Worm (Caenorhabditis elegans): ENCODE results near the gene F28H7.8.

F28H7.8 gene

ce11 chrV:10764066-10764465, 5.3 kb downstream of the F28H7.8 start, which contains the start of gene ocr-1:
TSS of gene ocr-1 (plus strand) at chrV:10764366.
- TF ChIP-seq tra-4 (tag; optimal IDR thresholded peaks at IDR 0.05) (no peak), B0310.2 (tag; optimal IDR thresholded peaks at IDR 0.05) (no peak), ets-7 (tag; optimal IDR thresholded peaks at IDR 0.05) (no peak), F13C5.2 (tag; optimal IDR thresholded peaks at IDR 0.05) (no peak), ceh-13 (GFP tag; optimal IDR thresholded peaks at IDR 0.05) (no peak), sea-1 (GFP tag; conservative IDR thresholded peaks at IDR 0.05) (no peak), ceh-36 (tag; optimal IDR thresholded peaks at IDR 0.05) (no peak), aly-1 (tag; optimal IDR thresholded peaks at IDR 0.05) (no peak), hnd-1 (tag; optimal IDR thresholded peaks at IDR 0.05) (no peak), tbx-11 (GFP tag; IDR thresholded peaks at IDR 0.05) (no peak), tbx-37 (GFP tag; conservative IDR thresholded peaks at IDR 0.05) (no peak), ama-1 (optimal IDR thresholded peaks at IDR 0.05) (no peak), pes-1 (GFP tag; IDR thresholded peaks at IDR 0.05) (no peak), flt-1 (GFP tag; IDR thresholded peaks at IDR 0.05) (no peak), hmbx-1 (tag; optimal IDR thresholded peaks at IDR 0.05) (no peak), hmg-4 (GFP tag; optimal IDR thresholded peaks at IDR 0.05) (no peak), scrt-1 (GFP tag; IDR thresholded peaks at IDR 0.05) (no peak)

ce11 chrV:10768892-10769291, 10.1 kb downstream of the F28H7.8 start:
- TF ChIP-seq hmbx-1 (tag; optimal IDR thresholded peaks at IDR 0.05): no peak
- TF ChIP-seq ama-1 (optimal IDR thresholded peaks at IDR 0.05): no peak
- TF ChIP-seq tbx-37 (GFP tag; conservative IDR thresholded peaks at IDR 0.05): no peak
- TF ChIP-seq pes-1 (GFP tag; IDR thresholded peaks at IDR 0.05): no peak
- no peak for TF ChIP-seq sea-1 (GFP tag; conservative IDR thresholded peaks at IDR 0.05)

- no peak for TF ChIP-seq tbx-37 (GFP tag; conservative IDR thresholded peaks at IDR 0.05)
- no peak for TF ChIP-seq flt-1 (GFP tag; IDR thresholded peaks at IDR 0.05)
These were observed 11.3 kb downstream of the F28H7.8 start, which contains the start of the genes D1054.1 and pas-2 for ce11 chrV:10770026-10770425. TSS of gene D1054.1 (minus strand) at chrV:10770217. TSS of gene pas-2 (plus strand) at chrV:10770368.

ce11 chrV:10771390-10771789, 12.6 kb downstream of the F28H7.8 start, which contains the start of gene D1054.3:
TSS of gene D1054.3 (plus strand) at chrV:10771451.
- TF ChIP-seq ama-1 (optimal IDR thresholded peaks at IDR 0.05) (no peak), hmbx-1 (tag; optimal IDR thresholded peaks at IDR 0.05) (no peak), F13C5.2 (tag; optimal IDR thresholded peaks at IDR 0.05) (no peak), flt-1 (GFP tag; IDR thresholded peaks at IDR 0.05) (no peak), B0310.2 (tag; optimal IDR thresholded peaks at IDR 0.05) (no peak), scrt-1 (GFP tag; IDR thresholded peaks at IDR 0.05) (no peak), ceh-13 (GFP tag; optimal IDR thresholded peaks at IDR 0.05) (no peak), hnd-1 (tag; optimal IDR thresholded peaks at IDR 0.05) (no peak), hmg-4 (GFP tag; optimal IDR thresholded peaks at IDR 0.05) (no peak), ceh-36 (tag; optimal IDR thresholded peaks at IDR 0.05) (no peak), tbx-11 (GFP tag; IDR thresholded peaks at IDR 0.05) (no peak), tbx-37 (GFP tag; conservative IDR thresholded peaks at IDR 0.05) (no peak), tra-4 (tag; optimal IDR thresholded peaks at IDR 0.05) (no peak), pes-1 (GFP tag; IDR thresholded peaks at IDR 0.05) (no peak)

ce11 chrV:10773216-10773615, 14.5 kb downstream of the F28H7.8 start:
- no peak for TF ChIP-seq flt-1 (GFP tag; IDR thresholded peaks at IDR 0.05)
- TF ChIP-seq ceh-13 (GFP tag; optimal IDR thresholded peaks at IDR 0.05): no peak
- TF ChIP-seq hmbx-1 (tag; optimal IDR thresholded peaks at IDR 0.05): no peak
- TF ChIP-seq sea-1 (GFP tag; conservative IDR thresholded peaks at IDR 0.05): no peak
- no peak for TF ChIP-seq B0310.2 (tag; optimal IDR thresholded peaks at IDR 0.05)
- no peak for TF ChIP-seq pes-1 (GFP tag; IDR thresholded peaks at IDR 0.05)
- TF ChIP-seq tbx-11 (GFP tag; IDR thresholded peaks at IDR 0.05): no peak

ce11 chrV:10776528-10777055, 17.8 kb downstream of the F28H7.8 start, which contains the start of gene D1054.5:
TSS of gene D1054.5 (minus strand) at chrV:10776578.
- TF ChIP-seq pes-1 (GFP tag; IDR thresholded peaks at IDR 0.05) (no peak), tbx-11 (GFP tag; IDR thresholded peaks at IDR 0.05) (no peak), B0310.2 (tag; optimal IDR thresholded peaks at IDR 0.05) (no peak), hnd-1 (tag; optimal IDR thresholded peaks at IDR 0.05) (no peak), sea-1 (GFP tag; conservative IDR thresholded peaks at IDR 0.05) (no peak), hmg-4 (GFP tag; optimal IDR thresholded peaks at IDR 0.05) (no peak), tbx-37 (GFP tag; conservative IDR thresholded peaks at IDR 0.05) (no peak), ceh-36 (tag; optimal IDR thresholded peaks at IDR 0.05) (no peak), ama-1 (optimal IDR thresholded peaks at IDR 0.05) (no peak), scrt-1 (GFP tag; IDR thresholded peaks at IDR 0.05) (no peak), ets-7 (tag; optimal IDR thresholded peaks at IDR 0.05) (no peak), flt-1 (GFP tag; IDR thresholded peaks at IDR 0.05) (no peak), aly-1 (tag; optimal IDR thresholded peaks at IDR 0.05) (no peak), ceh-13 (GFP tag; optimal IDR thresholded peaks at IDR 0.05) (no peak), tra-4 (tag; optimal IDR thresholded peaks at IDR 0.05) (no peak), hmbx-1 (tag; optimal IDR thresholded peaks at IDR 0.05) (no peak)

ce11 chrV:10784011-10784410, 25.3 kb downstream of the F28H7.8 start, which contains the start of gene D1054.8:
TSS of gene D1054.8 (plus strand) at chrV:10784311.
- TF ChIP-seq ama-1 (optimal IDR thresholded peaks at IDR 0.05) (no peak), hmg-4 (GFP tag; optimal IDR thresholded peaks at IDR 0.05) (no peak), B0310.2 (tag; optimal IDR thresholded peaks at IDR 0.05) (no peak), F13C5.2 (tag; optimal IDR thresholded peaks at IDR 0.05) (no peak), sea-1 (GFP tag; conservative IDR thresholded peaks at IDR 0.05) (no peak), hnd-1 (tag; optimal IDR thresholded peaks at IDR 0.05) (no peak), scrt-1 (GFP tag; IDR thresholded peaks at IDR 0.05) (no peak), aly-1 (tag; optimal IDR thresholded peaks at IDR 0.05) (no peak), pes-1 (GFP tag; IDR thresholded peaks at IDR 0.05) (no peak), ceh-13 (GFP tag; optimal IDR thresholded peaks at IDR 0.05) (no peak)

- no peak for TF ChIP-seq ceh-36 (tag; optimal IDR thresholded peaks at IDR 0.05)
- no peak for TF ChIP-seq F13C5.2 (tag; optimal IDR thresholded peaks at IDR 0.05)
- TF ChIP-seq hmg-4 (GFP tag; optimal IDR thresholded peaks at IDR 0.05): no peak
- TF ChIP-seq hnd-1 (tag; optimal IDR thresholded peaks at IDR 0.05): no peak
- TF ChIP-seq B0310.2 (tag; optimal IDR thresholded peaks at IDR 0.05): no peak
- no peak for TF ChIP-seq aly-1 (tag; optimal IDR thresholded peaks at IDR 0.05)
- no peak for TF ChIP-seq flt-1 (GFP tag; IDR thresholded peaks at IDR 0.05)
- TF ChIP-seq tra-4 (tag; optimal IDR thresholded peaks at IDR 0.05): no peak
- no peak for TF ChIP-seq sea-1 (GFP tag; conservative IDR thresholded peaks at IDR 0.05)
- no peak for TF ChIP-seq tbx-37 (GFP tag; conservative IDR thresholded peaks at IDR 0.05)
- TF ChIP-seq scrt-1 (GFP tag; IDR thresholded peaks at IDR 0.05): no peak
- TF ChIP-seq ceh-13 (GFP tag; optimal IDR thresholded peaks at IDR 0.05): no peak
- no peak for TF ChIP-seq ets-7 (tag; optimal IDR thresholded peaks at IDR 0.05)
- TF ChIP-seq hmbx-1 (tag; optimal IDR thresholded peaks at IDR 0.05): no peak
- no peak for TF ChIP-seq pes-1 (GFP tag; IDR thresholded peaks at IDR 0.05)
- no peak for TF ChIP-seq tbx-11 (GFP tag; IDR thresholded peaks at IDR 0.05)
These were observed 32.2 kb downstream of the F28H7.8 start, which contains the start of gene D1054.9 for ce11 chrV:10790921-10791320. TSS of gene D1054.9 (minus strand) at chrV:10791057.
